In genomic region chr3R:5368170-5368781, dm6 we compare ENCODE assay signal across 1 fruit fly cellular context.
TF ChIP-seq lines count a peak whose summit lies in the region.

Gene Cerk (minus strand): TSS chr3R:5368306.

TF ChIP-seq in whole organism, embryonic, 481 proteins besides CTCF, POLR2A, EP300 and RAD21 (continued from another document and continues in another):
- TF ChIP-seq CG7963 (GFP tag; IDR thresholded peaks at IDR 0.05; lab: Robert Waterston, UW; ENCODE audit: partially characterized antibody): no peak
- no peak for TF ChIP-seq zen2 (GFP tag; IDR thresholded peaks at IDR 0.05; lab: Robert Waterston, UW; ENCODE audit: partially characterized antibody)
- TF ChIP-seq Abd-B (GFP tag; optimal IDR thresholded peaks at IDR 0.05; lab: Kevin White, UChicago): no peak
- TF ChIP-seq CG6272 (GFP tag; IDR thresholded peaks at IDR 0.05; lab: Robert Waterston, UW): no peak
- TF ChIP-seq CG12299 (tag; optimal IDR thresholded peaks at IDR 0.05; lab: Kevin White, UChicago): no peak
- TF ChIP-seq psq (GFP tag; optimal IDR thresholded peaks at IDR 0.05; lab: Kevin White, UChicago): no peak
- no peak for TF ChIP-seq CG10274 (GFP tag; optimal IDR thresholded peaks at IDR 0.05; lab: Kevin White, UChicago)
- TF ChIP-seq jing (GFP tag; optimal IDR thresholded peaks at IDR 0.05; lab: Kevin White, UChicago): no peak
- TF ChIP-seq CG11723 (GFP tag; optimal IDR thresholded peaks at IDR 0.05; lab: Kevin White, UChicago): no peak
- peak; percentile 61 for TF ChIP-seq MESR4 (GFP tag; optimal IDR thresholded peaks at IDR 0.05; lab: Kevin White, UChicago)
- TF ChIP-seq otp (GFP tag; IDR thresholded peaks at IDR 0.05; lab: Robert Waterston, UW): 0 out of 3 replicates have a peak, but pooled peaks have one; percentile 33
- TF ChIP-seq Dll (GFP tag; IDR thresholded peaks at IDR 0.05; lab: Robert Waterston, UW; ENCODE audit: partially characterized antibody): peak; percentile 58; the same call in 3 of the 4 replicates
- TF ChIP-seq Six4 (GFP tag; optimal IDR thresholded peaks at IDR 0.05; lab: Kevin White, UChicago): no peak
- peak; percentile 73 for TF ChIP-seq CG33213 (GFP tag; optimal IDR thresholded peaks at IDR 0.05; lab: Kevin White, UChicago)
- TF ChIP-seq cg (GFP tag; optimal IDR thresholded peaks at IDR 0.05; lab: Kevin White, UChicago): no peak
- TF ChIP-seq Deaf1 (tag; optimal IDR thresholded peaks at IDR 0.05; lab: Kevin White, UChicago): no peak
- no peak for TF ChIP-seq Max (GFP tag; optimal IDR thresholded peaks at IDR 0.05; lab: Kevin White, UChicago)
- TF ChIP-seq mld (GFP tag; IDR thresholded peaks at IDR 0.05; lab: Robert Waterston, UW; ENCODE audit: partially characterized antibody): 0 out of 3 replicates have a peak, but pooled peaks have one; percentile 10
- peak; percentile 73 for TF ChIP-seq CG1603 (tag; optimal IDR thresholded peaks at IDR 0.05; lab: Kevin White, UChicago)
- TF ChIP-seq trem (tag; optimal IDR thresholded peaks at IDR 0.05; lab: Kevin White, UChicago): peak; percentile 20
- peak; percentile 59; the same call in 1 of the 3 replicates for TF ChIP-seq CG6791 (GFP tag; IDR thresholded peaks at IDR 0.05; lab: Robert Waterston, UW; ENCODE audit: partially characterized antibody)
- peak; percentile 37 for TF ChIP-seq shn (GFP tag; optimal IDR thresholded peaks at IDR 0.05; lab: Kevin White, UChicago)
- peak; percentile 65; the same call in 2 of the 3 replicates for TF ChIP-seq knrl (GFP tag; IDR thresholded peaks at IDR 0.05; lab: Robert Waterston, UW; ENCODE audit: partially characterized antibody)
- no peak for TF ChIP-seq sima (GFP tag; optimal IDR thresholded peaks at IDR 0.05; lab: Kevin White, UChicago)
- TF ChIP-seq H2.0 (GFP tag; IDR thresholded peaks at IDR 0.05; lab: Robert Waterston, UW): no peak; the same call in 1 of the 2 replicates
- TF ChIP-seq p53 (GFP tag; optimal IDR thresholded peaks at IDR 0.05; lab: Kevin White, UChicago): no peak
- TF ChIP-seq Doc2 (GFP tag; IDR thresholded peaks at IDR 0.05; lab: Robert Waterston, UW): no peak
- TF ChIP-seq CG7357 (GFP tag; IDR thresholded peaks at IDR 0.05; lab: Robert Waterston, UW): 0 out of 3 replicates have a peak, but pooled peaks have one; percentile 22
- peak; percentile 36 for TF ChIP-seq zfh2 (GFP tag; optimal IDR thresholded peaks at IDR 0.05; lab: Kevin White, UChicago)
- TF ChIP-seq TFAM (GFP tag; optimal IDR thresholded peaks at IDR 0.05; lab: Kevin White, UChicago): no peak
- TF ChIP-seq CG4854 (GFP tag; optimal IDR thresholded peaks at IDR 0.05; lab: Kevin White, UChicago): no peak
- peak; percentile 35; the same call in 1 of the 2 replicates for TF ChIP-seq aop (GFP tag; IDR thresholded peaks at IDR 0.05; lab: Robert Waterston, UW)
- 0 out of 2 replicates have a peak, but pooled peaks have one; percentile 4 for TF ChIP-seq CG17328 (GFP tag; IDR thresholded peaks at IDR 0.05; lab: Robert Waterston, UW)
- peak; percentile 42 for TF ChIP-seq CG2712 (tag; optimal IDR thresholded peaks at IDR 0.05; lab: Kevin White, UChicago)
- no peak for TF ChIP-seq CG8478 (optimal IDR thresholded peaks at IDR 0.05; lab: Kevin White, UChicago)
- no peak for TF ChIP-seq croc (GFP tag; conservative IDR thresholded peaks at IDR 0.05; lab: Robert Waterston, UW)
- TF ChIP-seq CG34376 (GFP tag; optimal IDR thresholded peaks at IDR 0.05; lab: Kevin White, UChicago): no peak
- TF ChIP-seq odd (GFP tag; optimal IDR thresholded peaks at IDR 0.05; lab: Kevin White, UChicago): no peak
- peak; percentile 91 for TF ChIP-seq pzg (GFP tag; optimal IDR thresholded peaks at IDR 0.05; lab: Kevin White, UChicago)
- peak; percentile 38 for TF ChIP-seq Hmr (GFP tag; optimal IDR thresholded peaks at IDR 0.05; lab: Kevin White, UChicago)
- no peak for TF ChIP-seq eve (GFP tag; optimal IDR thresholded peaks at IDR 0.05; lab: Kevin White, UChicago)
- TF ChIP-seq row (GFP tag; IDR thresholded peaks at IDR 0.05; lab: Robert Waterston, UW): peak; percentile 87
- TF ChIP-seq CG8924 (tag; optimal IDR thresholded peaks at IDR 0.05; lab: Kevin White, UChicago): no peak
- TF ChIP-seq CG6683 (GFP tag; optimal IDR thresholded peaks at IDR 0.05; lab: Kevin White, UChicago): no peak
- TF ChIP-seq Aef1 (GFP tag; IDR thresholded peaks at IDR 0.05; lab: Robert Waterston, UW): 0 out of 3 replicates have a peak, but pooled peaks have one; percentile 12
- peak; percentile 46 for TF ChIP-seq lab (GFP tag; optimal IDR thresholded peaks at IDR 0.05; lab: Kevin White, UChicago)
- peak; percentile 51 for TF ChIP-seq CG3847 (GFP tag; IDR thresholded peaks at IDR 0.05; lab: Robert Waterston, UW)
- no peak for TF ChIP-seq trh (GFP tag; optimal IDR thresholded peaks at IDR 0.05; lab: Kevin White, UChicago)
- peak; percentile 22 for TF ChIP-seq Side (GFP tag; optimal IDR thresholded peaks at IDR 0.05; lab: Kevin White, UChicago)
- no peak for TF ChIP-seq CG8281 (tag; optimal IDR thresholded peaks at IDR 0.05; lab: Kevin White, UChicago)
- TF ChIP-seq Ets65A (GFP tag; lab: Kevin White, UChicago): peak; percentile 32
- TF ChIP-seq fru (optimal IDR thresholded peaks at IDR 0.05; lab: Kevin White, UChicago): no peak
- peak; percentile 91 for TF ChIP-seq CG9797 (GFP tag; optimal IDR thresholded peaks at IDR 0.05; lab: Kevin White, UChicago)
- peak; percentile 78 for TF ChIP-seq Ets97D (GFP tag; optimal IDR thresholded peaks at IDR 0.05; lab: Kevin White, UChicago)
- TF ChIP-seq Hr78 (GFP tag; optimal IDR thresholded peaks at IDR 0.05; lab: Kevin White, UChicago): no peak
- TF ChIP-seq ttk (GFP tag; IDR thresholded peaks at IDR 0.05; lab: Robert Waterston, UW): no peak
- no peak for TF ChIP-seq gcm (GFP tag; optimal IDR thresholded peaks at IDR 0.05; lab: Kevin White, UChicago)
- no peak for TF ChIP-seq C15 (GFP tag; IDR thresholded peaks at IDR 0.05; lab: Robert Waterston, UW)
- TF ChIP-seq pros (GFP tag; optimal IDR thresholded peaks at IDR 0.05; lab: Kevin White, UChicago): no peak
- TF ChIP-seq CG10209 (GFP tag; optimal IDR thresholded peaks at IDR 0.05; lab: Kevin White, UChicago): peak; percentile 34
- peak; percentile 38 for TF ChIP-seq Antp (GFP tag; optimal IDR thresholded peaks at IDR 0.05; lab: Kevin White, UChicago)
- no peak for TF ChIP-seq Nf-YA (GFP tag; IDR thresholded peaks at IDR 0.05; lab: Robert Waterston, UW)
- TF ChIP-seq Ravus (GFP tag; IDR thresholded peaks at IDR 0.05; lab: Robert Waterston, UW): no peak
- no peak for TF ChIP-seq gcm2 (GFP tag; optimal IDR thresholded peaks at IDR 0.05; lab: Kevin White, UChicago)
- TF ChIP-seq Mes4 (GFP tag; optimal IDR thresholded peaks at IDR 0.05; lab: Kevin White, UChicago): peak; percentile 37
- no peak for TF ChIP-seq Spps (tag; optimal IDR thresholded peaks at IDR 0.05; lab: Kevin White, UChicago)
- no peak for TF ChIP-seq gsb (GFP tag; IDR thresholded peaks at IDR 0.05; lab: Robert Waterston, UW)
- TF ChIP-seq NFAT (GFP tag; IDR thresholded peaks at IDR 0.05; lab: Robert Waterston, UW): peak; percentile 65
- TF ChIP-seq Dip3 (GFP tag; optimal IDR thresholded peaks at IDR 0.05; lab: Kevin White, UChicago): peak; percentile 7
- no peak for TF ChIP-seq usp (GFP tag; optimal IDR thresholded peaks at IDR 0.05; lab: Kevin White, UChicago)
- TF ChIP-seq CG14014 (GFP tag; IDR thresholded peaks at IDR 0.05; lab: Robert Waterston, UW): no peak; the same call in 1 of the 2 replicates
- no peak for TF ChIP-seq zf30C (GFP tag; optimal IDR thresholded peaks at IDR 0.05; lab: Kevin White, UChicago)
- TF ChIP-seq CG9437 (GFP tag; optimal IDR thresholded peaks at IDR 0.05; lab: Kevin White, UChicago): no peak
- TF ChIP-seq crc (GFP tag; optimal IDR thresholded peaks at IDR 0.05; lab: Kevin White, UChicago): no peak
- no peak for TF ChIP-seq ftz-f1 (GFP tag; optimal IDR thresholded peaks at IDR 0.05; lab: Kevin White, UChicago)
- TF ChIP-seq scrt (GFP tag; optimal IDR thresholded peaks at IDR 0.05; lab: Kevin White, UChicago): no peak
- TF ChIP-seq CG4360 (GFP tag; IDR thresholded peaks at IDR 0.05; lab: Robert Waterston, UW): peak; percentile 82
- TF ChIP-seq NK7.1 (GFP tag; optimal IDR thresholded peaks at IDR 0.05; lab: Kevin White, UChicago): no peak
- TF ChIP-seq dpn (GFP tag; optimal IDR thresholded peaks at IDR 0.05; lab: Kevin White, UChicago): peak; percentile 47 to 67
- peak; percentile 19 for TF ChIP-seq CG18599 (GFP tag; optimal IDR thresholded peaks at IDR 0.05; lab: Kevin White, UChicago)
- TF ChIP-seq unpg (GFP tag; optimal IDR thresholded peaks at IDR 0.05; lab: Kevin White, UChicago): peak; percentile 23
- no peak for TF ChIP-seq lola (GFP tag; optimal IDR thresholded peaks at IDR 0.05; lab: Kevin White, UChicago)
- TF ChIP-seq E2f1 (GFP tag; IDR thresholded peaks at IDR 0.05; lab: Robert Waterston, UW): peak; percentile 6; the same call in 1 of the 2 replicates
- TF ChIP-seq CG12104 (GFP tag; optimal IDR thresholded peaks at IDR 0.05; lab: Kevin White, UChicago): no peak
- peak; percentile 28 for TF ChIP-seq HLH54F (GFP tag; optimal IDR thresholded peaks at IDR 0.05; lab: Kevin White, UChicago)
- TF ChIP-seq E2f2 (GFP tag; IDR thresholded peaks at IDR 0.05; lab: Robert Waterston, UW): peak; percentile 57
- no peak for TF ChIP-seq gt (GFP tag; IDR thresholded peaks at IDR 0.05; lab: Robert Waterston, UW)
- TF ChIP-seq CG12236 (GFP tag; optimal IDR thresholded peaks at IDR 0.05; lab: Kevin White, UChicago): no peak
- TF ChIP-seq CG13894 (tag; optimal IDR thresholded peaks at IDR 0.05; lab: Kevin White, UChicago): peak; percentile 48
- no peak for TF ChIP-seq hb (GFP tag; IDR thresholded peaks at IDR 0.05; lab: Robert Waterston, UW; ENCODE audit: partially characterized antibody)
- TF ChIP-seq Awh (GFP tag; IDR thresholded peaks at IDR 0.05; lab: Robert Waterston, UW): no peak
- TF ChIP-seq CG43689 (GFP tag; IDR thresholded peaks at IDR 0.05; lab: Robert Waterston, UW): no peak
- no peak for TF ChIP-seq dati (GFP tag; IDR thresholded peaks at IDR 0.05; lab: Robert Waterston, UW)
- TF ChIP-seq CG15073 (GFP tag; optimal IDR thresholded peaks at IDR 0.05; lab: Kevin White, UChicago): no peak
- TF ChIP-seq ro (GFP tag; IDR thresholded peaks at IDR 0.05; lab: Robert Waterston, UW): no peak
- TF ChIP-seq so (GFP tag; IDR thresholded peaks at IDR 0.05; lab: Robert Waterston, UW): no peak; the same call in 2 of the 3 replicates
- no peak for TF ChIP-seq Dip2 (GFP tag; IDR thresholded peaks at IDR 0.05; lab: Robert Waterston, UW)
- peak; percentile 28 for TF ChIP-seq CG3163 (GFP tag; optimal IDR thresholded peaks at IDR 0.05; lab: Kevin White, UChicago)
- TF ChIP-seq Gsc (GFP tag; IDR thresholded peaks at IDR 0.05; lab: Robert Waterston, UW): no peak
- no peak for TF ChIP-seq esg (GFP tag; conservative IDR thresholded peaks at IDR 0.05; lab: Robert Waterston, UW)
- TF ChIP-seq pnt (GFP tag; optimal IDR thresholded peaks at IDR 0.05; lab: Kevin White, UChicago): peak; percentile 41
- TF ChIP-seq Opbp (GFP tag; IDR thresholded peaks at IDR 0.05; lab: Robert Waterston, UW; ENCODE audit: partially characterized antibody): peak; percentile 79
- TF ChIP-seq CG17361 (GFP tag; IDR thresholded peaks at IDR 0.05; lab: Robert Waterston, UW): 0 out of 3 replicates have a peak, but pooled peaks have one; percentile 25
- no peak for TF ChIP-seq CG5245 (GFP tag; optimal IDR thresholded peaks at IDR 0.05; lab: Kevin White, UChicago)
- TF ChIP-seq D19B (GFP tag; optimal IDR thresholded peaks at IDR 0.05; lab: Kevin White, UChicago): no peak
- no peak for TF ChIP-seq CG10959 (GFP tag; IDR thresholded peaks at IDR 0.05; lab: Robert Waterston, UW)
- 0 out of 3 replicates have a peak, but pooled peaks have one; percentile 21 for TF ChIP-seq Mrtf (GFP tag; IDR thresholded peaks at IDR 0.05; lab: Robert Waterston, UW)
- TF ChIP-seq zfh1 (GFP tag; IDR thresholded peaks at IDR 0.05; lab: Robert Waterston, UW): 0 out of 3 replicates have a peak, but pooled peaks have one; percentile 28
- TF ChIP-seq gem (tag; optimal IDR thresholded peaks at IDR 0.05; lab: Kevin White, UChicago): peak; percentile 27
- TF ChIP-seq Hsf (GFP tag; optimal IDR thresholded peaks at IDR 0.05; lab: Kevin White, UChicago): peak; percentile 24
- TF ChIP-seq BEAF-32 (GFP tag; optimal IDR thresholded peaks at IDR 0.05; lab: Kevin White, UChicago): peak; percentile 68
- no peak for TF ChIP-seq klu (GFP tag; IDR thresholded peaks at IDR 0.05; lab: Robert Waterston, UW)
- TF ChIP-seq CG7556 (GFP tag; optimal IDR thresholded peaks at IDR 0.05; lab: Kevin White, UChicago): no peak
- TF ChIP-seq bcd (GFP tag; optimal IDR thresholded peaks at IDR 0.05; lab: Kevin White, UChicago): no peak
- no peak for TF ChIP-seq cad (GFP tag; optimal IDR thresholded peaks at IDR 0.05; lab: Kevin White, UChicago)
- no peak for TF ChIP-seq dan (GFP tag; IDR thresholded peaks at IDR 0.05; lab: Robert Waterston, UW)
- peak; percentile 31 for TF ChIP-seq grau (tag; optimal IDR thresholded peaks at IDR 0.05; lab: Kevin White, UChicago)
- no peak for TF ChIP-seq CG1529 (GFP tag; optimal IDR thresholded peaks at IDR 0.05; lab: Kevin White, UChicago)
- TF ChIP-seq Hey (tag; optimal IDR thresholded peaks at IDR 0.05; lab: Kevin White, UChicago): no peak
- no peak for TF ChIP-seq CG12744 (GFP tag; optimal IDR thresholded peaks at IDR 0.05; lab: Kevin White, UChicago)
- TF ChIP-seq ken (GFP tag; IDR thresholded peaks at IDR 0.05; lab: Robert Waterston, UW): peak; percentile 13; the same call in 1 of the 3 replicates
- TF ChIP-seq GATAe (GFP tag; conservative IDR thresholded peaks at IDR 0.05; lab: Robert Waterston, UW): no peak
- no peak for TF ChIP-seq tio (GFP tag; optimal IDR thresholded peaks at IDR 0.05; lab: Kevin White, UChicago)
- TF ChIP-seq CG3065 (GFP tag; optimal IDR thresholded peaks at IDR 0.05; lab: Kevin White, UChicago): no peak
- no peak for TF ChIP-seq dmrt99B (tag; optimal IDR thresholded peaks at IDR 0.05; lab: Kevin White, UChicago)
- TF ChIP-seq Lim3 (GFP tag; IDR thresholded peaks at IDR 0.05; lab: Robert Waterston, UW): no peak
- no peak for TF ChIP-seq CG7372 (GFP tag; IDR thresholded peaks at IDR 0.05; lab: Robert Waterston, UW)
- TF ChIP-seq gce (GFP tag; IDR thresholded peaks at IDR 0.05; lab: Robert Waterston, UW): no peak
- peak; percentile 14; the same call in 1 of the 2 replicates for TF ChIP-seq ara (GFP tag; IDR thresholded peaks at IDR 0.05; lab: Robert Waterston, UW)
- TF ChIP-seq CG7745 (tag; optimal IDR thresholded peaks at IDR 0.05; lab: Kevin White, UChicago): no peak
- TF ChIP-seq CG10366 (GFP tag; IDR thresholded peaks at IDR 0.05; lab: Robert Waterston, UW): peak; percentile 34; the same call in 1 of the 2 replicates
- TF ChIP-seq peb (GFP tag; IDR thresholded peaks at IDR 0.05; lab: Robert Waterston, UW): no peak
- TF ChIP-seq CG6765 (GFP tag; optimal IDR thresholded peaks at IDR 0.05; lab: Kevin White, UChicago): no peak
